Worm (Caenorhabditis elegans) whole organism, late embryonic: Measurements from ENCODE around the gene rei-1.

Source experiments
- ama-1 ChIP-seq: fragments of 150-350 bp; optimal IDR thresholded peaks from 2 replicates; lab custom pipeline; 2014
- ceh-22 ChIP-seq: sonication (generic microtip); optimal IDR thresholded peaks from 2 replicates; lab custom pipeline; 2017; ENCODE audit warnings: missing biosample characterization, missing genetic modification characterization
- ceh-45 ChIP-seq: fragments of 200-800 bp; sonication (Bioruptor generic); IDR thresholded peaks from 2 replicates; pipeline ENCODE4 v1.3.6; 2022; ENCODE audit warnings: missing genetic modification reagents, missing genetic modification characterization, missing compliant biosample characterization
- ceh-48 ChIP-seq: sonication (generic microtip); optimal IDR thresholded peaks from 2 replicates; lab custom pipeline; 2016; ENCODE audit warnings: missing genetic modification characterization, inconsistent platforms, missing compliant biosample characterization
- ceh-9 ChIP-seq: sonication (generic microtip); optimal IDR thresholded peaks from 2 replicates; lab custom pipeline; 2016; ENCODE audit warnings: mild to moderate bottlenecking, missing genetic modification characterization, inconsistent platforms, missing compliant biosample characterization
- dve-1 ChIP-seq: sonication (generic microtip); optimal IDR thresholded peaks from 2 replicates; lab custom pipeline; 2017; ENCODE audit warnings: antibody characterized with exemption, mild to moderate bottlenecking, missing genetic modification characterization, missing compliant biosample characterization
- hlh-13 ChIP-seq: fragments of 200-800 bp; sonication (Bioruptor generic); optimal IDR thresholded peaks from 2 replicates; lab custom pipeline; 2018; ENCODE audit warnings: mild to moderate bottlenecking, missing genetic modification characterization, missing compliant biosample characterization
- lin-11 ChIP-seq: fragments of 200-800 bp; sonication (Bioruptor generic); optimal IDR thresholded peaks from 2 replicates; lab custom pipeline; 2018; ENCODE audit warnings: mild to moderate bottlenecking, missing genetic modification characterization, missing compliant biosample characterization
- mec-3 ChIP-seq: sonication (generic microtip); optimal IDR thresholded peaks from 2 replicates; lab custom pipeline; 2016; ENCODE audit warnings: borderline replicate concordance, missing genetic modification characterization, missing compliant biosample characterization
- ref-2 ChIP-seq: sonication (generic microtip); optimal IDR thresholded peaks from 2 replicates; lab custom pipeline; 2016; ENCODE audit warnings: missing genetic modification characterization, missing compliant biosample characterization

ce11 chrIII:4102039-4102438 is 4.0 kb upstream of the rei-1 start:
- TF ChIP-seq ref-2 = no peak
- TF ChIP-seq dve-1 (tag; lab: Kevin White, UChicago) = no peak
- no peak for TF ChIP-seq ama-1
- no peak for TF ChIP-seq ceh-45 (GFP tag; lab: Robert Waterston, UW)
- no peak for TF ChIP-seq ceh-22 (tag; lab: Kevin White, UChicago)
- no peak for TF ChIP-seq ceh-9 (tag; lab: Kevin White, UChicago)
- no peak for TF ChIP-seq ceh-48
- no peak for TF ChIP-seq mec-3 (tag; lab: Kevin White, UChicago)
- TF ChIP-seq lin-11 (tag; lab: Kevin White, UChicago) = no peak
- TF ChIP-seq hlh-13 (GFP tag; lab: Kevin White, UChicago) = no peak
